Worm (Caenorhabditis elegans) whole organism, early embryonic: ENCODE results near the gene dpy-3.

Source experiments
- B0310.2 ChIP-seq: sonication (generic microtip); optimal IDR thresholded peaks from 2 replicates; lab custom pipeline; 2016; ENCODE audit warnings: mild to moderate bottlenecking, missing genetic modification characterization, missing compliant biosample characterization
- F13C5.2 ChIP-seq: sonication (generic microtip); optimal IDR thresholded peaks from 2 replicates; lab custom pipeline; 2017; ENCODE audit warnings: mild to moderate bottlenecking, missing genetic modification characterization, inconsistent platforms, missing compliant biosample characterization
- aly-1 ChIP-seq: sonication (generic microtip); optimal IDR thresholded peaks from 2 replicates; lab custom pipeline; 2016; ENCODE audit warnings: missing genetic modification characterization, missing compliant biosample characterization
- ama-1 ChIP-seq: fragments of 150-350 bp; optimal IDR thresholded peaks from 2 replicates; lab custom pipeline; 2014
- ceh-13 ChIP-seq: fragments of 200-800 bp; sonication (Bioruptor generic); optimal IDR thresholded peaks from 2 replicates; lab custom pipeline; 2018; ENCODE audit warnings: mild to moderate bottlenecking, missing genetic modification characterization, missing compliant biosample characterization
- ceh-36 ChIP-seq: sonication (generic microtip); optimal IDR thresholded peaks from 2 replicates; lab custom pipeline; 2016; ENCODE audit warnings: missing genetic modification characterization, inconsistent platforms, missing compliant biosample characterization
- ets-7 ChIP-seq: sonication (generic microtip); optimal IDR thresholded peaks from 2 replicates; lab custom pipeline; 2016; ENCODE audit warnings: missing genotype, missing genetic modification characterization, missing compliant biosample characterization
- flt-1 ChIP-seq: fragments of 200-800 bp; sonication (Bioruptor generic); IDR thresholded peaks from 2 replicates; pipeline ENCODE4 v1.3.6; 2022; ENCODE audit warnings: missing genetic modification characterization, missing compliant biosample characterization
- hmbx-1 ChIP-seq: sonication (generic microtip); optimal IDR thresholded peaks from 2 replicates; lab custom pipeline; 2016; ENCODE audit warnings: mild to moderate bottlenecking, missing genetic modification characterization, missing compliant biosample characterization
- hmg-4 ChIP-seq: fragments of 200-800 bp; sonication (Bioruptor generic); optimal IDR thresholded peaks from 2 replicates; lab custom pipeline; 2018; ENCODE audit warnings: mild to moderate bottlenecking, missing genetic modification characterization, missing compliant biosample characterization
- hnd-1 ChIP-seq: sonication (generic microtip); optimal IDR thresholded peaks from 2 replicates; lab custom pipeline; 2016; ENCODE audit warnings: missing genetic modification characterization, missing compliant biosample characterization
- pes-1 ChIP-seq: fragments of 200-800 bp; sonication (Bioruptor generic); IDR thresholded peaks from 2 replicates; pipeline ENCODE4 v1.3.6; 2022; ENCODE audit warnings: missing genetic modification reagents, missing genetic modification characterization, missing compliant biosample characterization
- scrt-1 ChIP-seq: fragments of 200-800 bp; sonication (Bioruptor generic); IDR thresholded peaks from 2 replicates; pipeline ENCODE4 v1.3.6; 2022; ENCODE audit warnings: missing genetic modification characterization, missing compliant biosample characterization
- sea-1 ChIP-seq: fragments of 200-800 bp; sonication (Bioruptor generic); conservative IDR thresholded peaks from 2 replicates; pipeline ENCODE4 v1.3.6; 2022; ENCODE audit warnings: missing genetic modification characterization, missing compliant biosample characterization
- tbx-11 ChIP-seq: fragments of 200-800 bp; sonication (Bioruptor generic); IDR thresholded peaks from 2 replicates; pipeline ENCODE4 v1.3.6; 2022; ENCODE audit warnings: missing genetic modification characterization, missing compliant biosample characterization
- tbx-37 ChIP-seq: fragments of 200-800 bp; sonication (Bioruptor generic); conservative IDR thresholded peaks from 2 replicates; pipeline ENCODE4 v1.3.6; 2022; ENCODE audit warnings: missing genetic modification reagents, missing genetic modification characterization, missing compliant biosample characterization
- tra-4 ChIP-seq: sonication (generic microtip); optimal IDR thresholded peaks from 2 replicates; lab custom pipeline; 2017; ENCODE audit warnings: missing genetic modification characterization, missing compliant biosample characterization

Gene dpy-3

DNA sequence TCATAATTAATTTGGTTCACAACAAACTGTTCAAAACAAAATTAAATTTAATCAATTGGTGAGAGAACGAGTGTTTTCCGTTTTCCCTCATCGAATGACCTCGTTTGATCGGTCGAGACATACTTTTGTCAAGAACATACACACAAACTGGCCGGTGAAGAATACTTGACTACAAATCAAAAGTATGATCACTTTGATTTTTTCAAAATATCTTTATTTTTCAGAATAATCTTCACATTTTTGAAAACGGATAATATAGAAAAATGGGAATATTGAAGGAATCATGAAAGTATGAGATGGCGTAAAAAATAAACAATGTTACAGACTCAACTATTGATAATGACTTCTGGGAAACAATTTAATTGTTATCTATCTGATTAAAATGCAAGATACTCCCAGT is 27.3 kb downstream of the dpy-3 start, which contains the start of gene swip-10:
swip-10 (minus strand) TSS at position 101 of the 400 bp plus-strand sequence.
- TF ChIP-seq aly-1 (tag; lab: Kevin White, UChicago): no peak
- TF ChIP-seq hmg-4 (GFP tag; lab: Kevin White, UChicago): no peak
- TF ChIP-seq tbx-37 (GFP tag; lab: Robert Waterston, UW): no peak
- no peak for TF ChIP-seq F13C5.2 (tag; lab: Kevin White, UChicago)
- TF ChIP-seq tra-4 (tag; lab: Kevin White, UChicago): no peak
- no peak for TF ChIP-seq ceh-36 (tag; lab: Kevin White, UChicago)
- no peak for TF ChIP-seq flt-1 (GFP tag; lab: Robert Waterston, UW)
- no peak for TF ChIP-seq ets-7 (tag; lab: Kevin White, UChicago)
- TF ChIP-seq ceh-13 (GFP tag; lab: Kevin White, UChicago): no peak
- TF ChIP-seq ama-1 (lab: Kevin White, UChicago): no peak
- no peak for TF ChIP-seq hmbx-1
- no peak for TF ChIP-seq tbx-11 (GFP tag; lab: Robert Waterston, UW)

- no peak for TF ChIP-seq F13C5.2 (tag; lab: Kevin White, UChicago)
Measured at ce11 chrX:2116304-2116867, 29.1 kb downstream of the dpy-3 start.

ce11 chrX:2114171-2114570 is 31.3 kb downstream of the dpy-3 start:
- TF ChIP-seq flt-1 (GFP tag; lab: Robert Waterston, UW) (no peak), hmbx-1 (no peak), tbx-11 (GFP tag; lab: Robert Waterston, UW) (no peak), ets-7 (tag; lab: Kevin White, UChicago) (no peak), hmg-4 (GFP tag; lab: Kevin White, UChicago) (no peak)

DNA sequence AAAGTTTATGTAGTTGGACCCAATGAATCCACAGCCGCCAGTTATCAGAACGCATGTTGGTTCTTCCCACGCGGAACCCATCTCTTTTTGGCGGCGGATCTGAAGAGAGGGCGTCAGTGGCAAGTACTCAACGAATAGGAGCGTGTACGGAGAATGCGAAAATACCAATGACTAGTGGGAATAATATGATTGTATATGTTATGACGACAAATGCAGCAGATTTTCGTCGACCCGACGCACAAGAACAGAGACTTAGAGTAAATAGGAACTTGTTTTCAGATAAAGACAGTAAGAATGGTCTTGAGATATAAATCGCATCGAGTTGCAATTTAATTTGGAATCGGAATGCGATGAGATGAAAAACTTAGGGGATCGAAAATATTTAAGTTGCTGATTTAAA is 32.4 kb downstream of the dpy-3 start, which contains the start of gene bus-5:
bus-5 (minus strand) TSS at position 101 of the 400 bp plus-strand sequence.
- no peak for TF ChIP-seq ets-7 (tag; lab: Kevin White, UChicago)
- TF ChIP-seq tbx-11 (GFP tag; lab: Robert Waterston, UW): no peak
- no peak for TF ChIP-seq hmg-4 (GFP tag; lab: Kevin White, UChicago)
- no peak for TF ChIP-seq tbx-37 (GFP tag; lab: Robert Waterston, UW)
- TF ChIP-seq sea-1 (GFP tag; lab: Robert Waterston, UW): no peak
- no peak for TF ChIP-seq pes-1
- TF ChIP-seq ama-1 (lab: Kevin White, UChicago): no peak
- no peak for TF ChIP-seq scrt-1 (GFP tag; lab: Robert Waterston, UW)
- TF ChIP-seq F13C5.2 (tag; lab: Kevin White, UChicago): no peak
- no peak for TF ChIP-seq flt-1 (GFP tag; lab: Robert Waterston, UW)
- no peak for TF ChIP-seq aly-1 (tag; lab: Kevin White, UChicago)
- no peak for TF ChIP-seq ceh-13 (GFP tag; lab: Kevin White, UChicago)
- no peak for TF ChIP-seq tra-4 (tag; lab: Kevin White, UChicago)
- TF ChIP-seq hmbx-1: no peak
- TF ChIP-seq ceh-36 (tag; lab: Kevin White, UChicago): no peak
- TF ChIP-seq hnd-1: no peak
- TF ChIP-seq B0310.2 (tag; lab: Kevin White, UChicago): no peak

DNA sequence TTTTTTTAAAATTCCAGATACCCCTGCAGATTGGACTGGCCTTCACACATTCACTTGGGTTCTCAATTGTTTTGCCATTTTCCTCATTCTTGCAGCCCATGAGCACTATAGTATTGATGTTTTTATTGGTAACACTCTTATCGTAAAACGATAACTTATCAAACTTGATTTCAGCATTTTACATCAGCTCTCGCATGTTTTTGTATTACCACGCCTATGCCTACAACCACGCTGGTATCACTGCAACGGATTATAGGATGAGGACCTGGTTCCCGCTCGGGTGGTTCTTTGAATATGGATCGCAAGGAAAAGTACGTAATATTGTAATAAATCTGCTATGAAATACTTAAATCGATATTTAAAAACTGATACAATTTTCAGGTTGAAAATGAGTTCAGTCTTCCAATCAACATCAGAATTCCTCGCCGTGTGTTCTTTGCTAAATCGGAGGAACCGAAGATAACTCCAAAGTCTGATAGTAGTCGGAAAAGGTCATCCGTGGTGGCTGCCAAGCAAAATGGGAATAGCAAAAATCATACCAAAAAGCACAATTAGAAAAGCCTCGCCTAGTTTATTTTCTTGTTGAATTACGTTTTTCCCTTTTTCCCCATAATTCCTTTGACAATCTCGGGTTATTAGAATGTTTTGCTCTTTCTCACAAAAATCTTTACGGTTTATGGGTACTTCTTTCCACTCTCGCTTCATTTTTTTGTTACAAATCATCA is 34.7 kb downstream of the dpy-3 start:
- TF ChIP-seq hmbx-1 (no peak), aly-1 (tag; lab: Kevin White, UChicago) (no peak), ceh-13 (GFP tag; lab: Kevin White, UChicago) (no peak)

- TF ChIP-seq ceh-13 (GFP tag; lab: Kevin White, UChicago): no peak
- no peak for TF ChIP-seq scrt-1 (GFP tag; lab: Robert Waterston, UW)
- TF ChIP-seq aly-1 (tag; lab: Kevin White, UChicago): no peak
- no peak for TF ChIP-seq hmg-4 (GFP tag; lab: Kevin White, UChicago)
- no peak for TF ChIP-seq hnd-1
- TF ChIP-seq ets-7 (tag; lab: Kevin White, UChicago): no peak
- TF ChIP-seq tbx-11 (GFP tag; lab: Robert Waterston, UW): no peak
- no peak for TF ChIP-seq ama-1 (lab: Kevin White, UChicago)
- TF ChIP-seq B0310.2 (tag; lab: Kevin White, UChicago): no peak
- no peak for TF ChIP-seq tra-4 (tag; lab: Kevin White, UChicago)
- TF ChIP-seq F13C5.2 (tag; lab: Kevin White, UChicago): no peak
- no peak for TF ChIP-seq ceh-36 (tag; lab: Kevin White, UChicago)
- TF ChIP-seq tbx-37 (GFP tag; lab: Robert Waterston, UW): no peak
- no peak for TF ChIP-seq flt-1 (GFP tag; lab: Robert Waterston, UW)
- TF ChIP-seq sea-1 (GFP tag; lab: Robert Waterston, UW): no peak
- TF ChIP-seq pes-1: no peak
- TF ChIP-seq hmbx-1: no peak
Measured at ce11 chrX:2108682-2109081, 36.8 kb downstream of the dpy-3 start, which contains the start of gene F53B1.2. Gene F53B1.2, plus strand, starts transcription at chrX:2108982.

- TF ChIP-seq scrt-1 (GFP tag; lab: Robert Waterston, UW) (no peak), tbx-37 (GFP tag; lab: Robert Waterston, UW) (0 out of 2 replicates have a peak, but pooled peaks have one; percentile 23), tbx-11 (GFP tag; lab: Robert Waterston, UW) (0 out of 2 replicates have a peak, but pooled peaks have one; percentile 8), sea-1 (GFP tag; lab: Robert Waterston, UW) (0 out of 2 replicates have a peak, but pooled peaks have one; percentile 16), hmg-4 (GFP tag; lab: Kevin White, UChicago) (no peak), flt-1 (GFP tag; lab: Robert Waterston, UW) (no peak)
Measured at ce11 chrX:2108182-2108581, 37.3 kb downstream of the dpy-3 start.
